Fruit fly (Drosophila melanogaster): ENCODE data around the gene Mks1.
A peak's percentile ranks its signal among the peaks of the same experiment; 100 is the strongest.

Mks1 gene

dm6 chrX:12457713-12458233 lies 38.6 kb downstream of the Mks1 start, which contains the start of gene CG15731:
Gene CG15731, minus strand, starts transcription at chrX:12457763.
- TF ChIP-seq CG9705 (GFP tag; optimal IDR thresholded peaks at IDR 0.05), result no peak
- no peak for TF ChIP-seq foxo (GFP tag; optimal IDR thresholded peaks at IDR 0.05)
- TF ChIP-seq Myc (optimal IDR thresholded peaks at IDR 0.05), result no peak
- no peak for TF ChIP-seq jim (GFP tag; optimal IDR thresholded peaks at IDR 0.05)
- no peak for TF ChIP-seq N (GFP tag; optimal IDR thresholded peaks at IDR 0.05)
- TF ChIP-seq fru (GFP tag; optimal IDR thresholded peaks at IDR 0.05), result no peak
- TF ChIP-seq GATAd (GFP tag; optimal IDR thresholded peaks at IDR 0.05), result no peak
- TF ChIP-seq usp (GFP tag; optimal IDR thresholded peaks at IDR 0.05), result no peak
- no peak for TF ChIP-seq CrebA (GFP tag; optimal IDR thresholded peaks at IDR 0.05; ENCODE audit: borderline replicate concordance)
- TF ChIP-seq ey (GFP tag; optimal IDR thresholded peaks at IDR 0.05), result no peak
- TF ChIP-seq Abd-B (GFP tag; optimal IDR thresholded peaks at IDR 0.05), result no peak
- no peak for TF ChIP-seq woc (GFP tag; optimal IDR thresholded peaks at IDR 0.05)
- no peak for TF ChIP-seq sage (GFP tag; optimal IDR thresholded peaks at IDR 0.05)
- TF ChIP-seq lola (GFP tag; optimal IDR thresholded peaks at IDR 0.05), result no peak
- TF ChIP-seq Hr78 (GFP tag; optimal IDR thresholded peaks at IDR 0.05), result no peak

- TF ChIP-seq HLH106 (tag; optimal IDR thresholded peaks at IDR 0.05) (no peak), Abd-B (GFP tag; optimal IDR thresholded peaks at IDR 0.05) (no peak), lola (GFP tag; optimal IDR thresholded peaks at IDR 0.05) (no peak), Sp1 (GFP tag; optimal IDR thresholded peaks at IDR 0.05) (no peak), GATAd (GFP tag; optimal IDR thresholded peaks at IDR 0.05) (no peak), Vsx2 (GFP tag; optimal IDR thresholded peaks at IDR 0.05; ENCODE audit: partially characterized antibody) (no peak), foxo (GFP tag; optimal IDR thresholded peaks at IDR 0.05) (no peak), psq (GFP tag; optimal IDR thresholded peaks at IDR 0.05) (no peak), Hr78 (GFP tag; optimal IDR thresholded peaks at IDR 0.05) (no peak), h (GFP tag; optimal IDR thresholded peaks at IDR 0.05) (no peak), br (GFP tag; optimal IDR thresholded peaks at IDR 0.05) (no peak)
Observed at dm6 chrX:12455891-12456290, 40.5 kb downstream of the Mks1 start.

- TF ChIP-seq sv (GFP tag; optimal IDR thresholded peaks at IDR 0.05) (peak; percentile 40), Sp1 (GFP tag; optimal IDR thresholded peaks at IDR 0.05) (no peak)
Observed at dm6 chrX:12454358-12454757, 42.0 kb downstream of the Mks1 start, which contains the start of gene CG15927. Gene CG15927, plus strand, starts transcription at chrX:12454729.

dm6 chrX:12453704-12454103 lies 42.7 kb downstream of the Mks1 start:
- TF ChIP-seq dmrt93B (GFP tag; optimal IDR thresholded peaks at IDR 0.05) (no peak), Hnf4 (GFP tag; optimal IDR thresholded peaks at IDR 0.05) (no peak), Dfd (GFP tag; optimal IDR thresholded peaks at IDR 0.05) (no peak), dsf (GFP tag; optimal IDR thresholded peaks at IDR 0.05; ENCODE audit: borderline replicate concordance) (no peak), pan (optimal IDR thresholded peaks at IDR 0.05) (no peak), HLH106 (tag; optimal IDR thresholded peaks at IDR 0.05) (no peak), rgr (GFP tag; optimal IDR thresholded peaks at IDR 0.05) (no peak), Sp1 (GFP tag; optimal IDR thresholded peaks at IDR 0.05) (no peak), brk (GFP tag; optimal IDR thresholded peaks at IDR 0.05) (no peak), Hr83 (GFP tag; optimal IDR thresholded peaks at IDR 0.05; ENCODE audit: poor library complexity, severe bottlenecking) (no peak), foxo (GFP tag; optimal IDR thresholded peaks at IDR 0.05) (no peak), Abd-B (GFP tag; optimal IDR thresholded peaks at IDR 0.05) (no peak), CG9705 (GFP tag; optimal IDR thresholded peaks at IDR 0.05) (no peak), sv (GFP tag; optimal IDR thresholded peaks at IDR 0.05) (no peak), Hr78 (GFP tag; optimal IDR thresholded peaks at IDR 0.05) (no peak), usp (GFP tag; optimal IDR thresholded peaks at IDR 0.05) (no peak), dl (GFP tag; optimal IDR thresholded peaks at IDR 0.05; ENCODE audit: insufficient read depth in 1 of 2, partially characterized antibody in 2 of 2) (no peak), Mio (GFP tag; optimal IDR thresholded peaks at IDR 0.05) (no peak), woc (GFP tag; optimal IDR thresholded peaks at IDR 0.05) (no peak)

- TF ChIP-seq sage (GFP tag; optimal IDR thresholded peaks at IDR 0.05), result no peak
Observed at dm6 chrX:12447874-12448273, 48.5 kb downstream of the Mks1 start.
